Fruit fly (Drosophila melanogaster) whole organism, pupa: Measurements from ENCODE around the gene NimC4.

Source experiments
- CG4496 ChIP-seq: fragments of 200-800 bp; sonication (Bioruptor generic); IDR thresholded peaks from 3 replicates; pipeline ENCODE4 v1.3.6; 2022; ENCODE audit warnings: missing biosample characterization, missing genetic modification characterization
- CG8159 ChIP-seq: fragments of 200-800 bp; sonication (Bioruptor generic); optimal IDR thresholded peaks from 3 replicates; lab custom pipeline; 2018; ENCODE audit warnings: missing biosample characterization, mild to moderate bottlenecking, missing genetic modification characterization, moderate library complexity
- EcR ChIP-seq: fragments of 200-800 bp; sonication (Bioruptor generic); optimal IDR thresholded peaks from 3 replicates; lab custom pipeline; 2019; ENCODE audit warnings: missing biosample characterization, missing genetic modification characterization, mild to moderate bottlenecking, moderate library complexity, missing genetic modification reagents
- Snoo ChIP-seq: fragments of 200-800 bp; sonication (Bioruptor generic); optimal IDR thresholded peaks from 3 replicates; lab custom pipeline; 2017; ENCODE audit warnings: missing biosample characterization, mild to moderate bottlenecking, missing genetic modification characterization, inconsistent platforms
- rn ChIP-seq: fragments of 200-800 bp; sonication (Bioruptor generic); IDR thresholded peaks from 2 replicates; pipeline ENCODE4 v1.3.6; 2022; ENCODE audit warnings: missing biosample characterization, missing genetic modification characterization

- TF ChIP-seq EcR (GFP tag; lab: Kevin White, UChicago), result no peak
- TF ChIP-seq Snoo (tag; lab: Kevin White, UChicago), result no peak
- no peak for TF ChIP-seq rn (GFP tag; lab: Robert Waterston, UW)
- TF ChIP-seq CG8159, result no peak
- no peak for TF ChIP-seq CG4496
These were observed 15.9 kb upstream of the NimC4 start, which contains the start of gene CG18095 for dm6 chr2L:14031439-14031838.
